Fruit fly (Drosophila melanogaster): ENCODE results near the gene eIF5B.

eIF5B gene

dm6 chr3L:3479551-3479950, 18.8 kb upstream of the eIF5B start:
- TF ChIP-seq CG6792 (GFP tag; optimal IDR thresholded peaks at IDR 0.05), result no peak
- peak; percentile 3 for TF ChIP-seq Met (GFP tag; optimal IDR thresholded peaks at IDR 0.05)
- TF ChIP-seq CG11762 (GFP tag; optimal IDR thresholded peaks at IDR 0.05; ENCODE audit: insufficient read depth), result no peak
- no peak for TF ChIP-seq CG34406 (GFP tag; optimal IDR thresholded peaks at IDR 0.05)
- TF ChIP-seq CG6276 (GFP tag; optimal IDR thresholded peaks at IDR 0.05), result no peak
- no peak for TF ChIP-seq Hr4 (GFP tag; optimal IDR thresholded peaks at IDR 0.05)
- 0 out of 3 replicates have a peak, but pooled peaks have one; percentile 29 for TF ChIP-seq CG6163 (GFP tag; IDR thresholded peaks at IDR 0.05)
- no peak for TF ChIP-seq esn (GFP tag; optimal IDR thresholded peaks at IDR 0.05)
- no peak for TF ChIP-seq CG8319 (GFP tag; optimal IDR thresholded peaks at IDR 0.05)
- TF ChIP-seq Lpt (GFP tag; optimal IDR thresholded peaks at IDR 0.05), result no peak
- peak; percentile 2 for TF ChIP-seq CG31627 (GFP tag; optimal IDR thresholded peaks at IDR 0.05)
- TF ChIP-seq Gug (GFP tag; IDR thresholded peaks at IDR 0.05), result no peak
- peak; percentile 5 for TF ChIP-seq cyc (GFP tag; optimal IDR thresholded peaks at IDR 0.05)
- TF ChIP-seq Eip78C (GFP tag), result peak; percentile 50
- peak; percentile 11 for TF ChIP-seq CG32006 (GFP tag; optimal IDR thresholded peaks at IDR 0.05)
- TF ChIP-seq eg (GFP tag; IDR thresholded peaks at IDR 0.05), result 0 out of 3 replicates have a peak, but pooled peaks have one; percentile 9
- TF ChIP-seq fd85E (GFP tag; optimal IDR thresholded peaks at IDR 0.05), result no peak
- peak; percentile 8 for TF ChIP-seq Hr39 (GFP tag; optimal IDR thresholded peaks at IDR 0.05)
- no peak for TF ChIP-seq Blimp-1 (GFP tag; optimal IDR thresholded peaks at IDR 0.05)
- no peak for TF ChIP-seq CG11294 (GFP tag; IDR thresholded peaks at IDR 0.05)
- no peak for TF ChIP-seq Eip93F (GFP tag; optimal IDR thresholded peaks at IDR 0.05)

dm6 chr3L:3472786-3473185, 12.0 kb upstream of the eIF5B start:
- peak; percentile 54 for TF ChIP-seq net (GFP tag; optimal IDR thresholded peaks at IDR 0.05)
- peak; percentile 10 for TF ChIP-seq Hr39 (GFP tag; optimal IDR thresholded peaks at IDR 0.05)
- peak; percentile 41 for TF ChIP-seq CG31627 (GFP tag; optimal IDR thresholded peaks at IDR 0.05)
- TF ChIP-seq Sox15 (GFP tag; optimal IDR thresholded peaks at IDR 0.05), result no peak
- no peak for TF ChIP-seq OdsH (GFP tag; optimal IDR thresholded peaks at IDR 0.05)
- TF ChIP-seq CG3032 (tag; optimal IDR thresholded peaks at IDR 0.05), result peak; percentile 57
- TF ChIP-seq CG3919 (GFP tag; optimal IDR thresholded peaks at IDR 0.05), result peak; percentile 38
- peak; percentile 53 for TF ChIP-seq esn (GFP tag; optimal IDR thresholded peaks at IDR 0.05)
- TF ChIP-seq salr (GFP tag; optimal IDR thresholded peaks at IDR 0.05), result peak in 1 of 2 experiments; percentile 36
- TF ChIP-seq Sox102F (GFP tag; optimal IDR thresholded peaks at IDR 0.05), result peak; percentile 58
- TF ChIP-seq CG11294 (GFP tag; IDR thresholded peaks at IDR 0.05), result no peak
- peak; percentile 46 to 74 for TF ChIP-seq ss (GFP tag; optimal IDR thresholded peaks at IDR 0.05)
- peak; percentile 37 for TF ChIP-seq Hr4 (GFP tag; optimal IDR thresholded peaks at IDR 0.05)
- peak; percentile 47 for TF ChIP-seq dsx (GFP tag; optimal IDR thresholded peaks at IDR 0.05; ENCODE audit: poor library complexity, severe bottlenecking)
- peak; percentile 72 for TF ChIP-seq CG6163 (GFP tag; IDR thresholded peaks at IDR 0.05)
- peak; percentile 43 for TF ChIP-seq fd59A (GFP tag; optimal IDR thresholded peaks at IDR 0.05)
- no peak for TF ChIP-seq pdm3 (GFP tag; optimal IDR thresholded peaks at IDR 0.05)
- TF ChIP-seq Met (GFP tag; optimal IDR thresholded peaks at IDR 0.05), result peak; percentile 67
- peak; percentile 15 for TF ChIP-seq CG34406 (GFP tag; optimal IDR thresholded peaks at IDR 0.05)
- TF ChIP-seq CG6276 (GFP tag; optimal IDR thresholded peaks at IDR 0.05), result no peak
- TF ChIP-seq CG9139 (GFP tag; optimal IDR thresholded peaks at IDR 0.05), result peak; percentile 7
- no peak for TF ChIP-seq Eip93F (GFP tag; optimal IDR thresholded peaks at IDR 0.05)
- TF ChIP-seq Ets21C (GFP tag; optimal IDR thresholded peaks at IDR 0.05), result peak; percentile 16
- TF ChIP-seq dac (GFP tag; optimal IDR thresholded peaks at IDR 0.05), result peak; percentile 8
- TF ChIP-seq CG16779 (tag; optimal IDR thresholded peaks at IDR 0.05), result peak; percentile 41
- peak; percentile 42 for TF ChIP-seq Eip75B (GFP tag; optimal IDR thresholded peaks at IDR 0.05)
- TF ChIP-seq spab (GFP tag; optimal IDR thresholded peaks at IDR 0.05), result peak; percentile 58
- no peak for TF ChIP-seq Hr38 (GFP tag; optimal IDR thresholded peaks at IDR 0.05)
- TF ChIP-seq CG1621 (tag; optimal IDR thresholded peaks at IDR 0.05), result peak; percentile 48
- TF ChIP-seq Eip78C (GFP tag), result peak; percentile 71
- TF ChIP-seq fd85E (GFP tag; optimal IDR thresholded peaks at IDR 0.05), result no peak
- no peak for TF ChIP-seq CG8319 (GFP tag; optimal IDR thresholded peaks at IDR 0.05)
- TF ChIP-seq Lpt (GFP tag; optimal IDR thresholded peaks at IDR 0.05), result no peak
- no peak for TF ChIP-seq Blimp-1 (GFP tag; optimal IDR thresholded peaks at IDR 0.05)
- TF ChIP-seq lz (GFP tag; optimal IDR thresholded peaks at IDR 0.05), result peak; percentile 30
- TF ChIP-seq CG32006 (GFP tag; optimal IDR thresholded peaks at IDR 0.05), result no peak
- peak; percentile 57 for TF ChIP-seq acj6 (GFP tag; optimal IDR thresholded peaks at IDR 0.05)
- peak; percentile 54 for TF ChIP-seq CG10669 (GFP tag; optimal IDR thresholded peaks at IDR 0.05)
- peak; percentile 40 for TF ChIP-seq CG7368 (GFP tag; optimal IDR thresholded peaks at IDR 0.05)
- TF ChIP-seq CG8119 (GFP tag; IDR thresholded peaks at IDR 0.05), result peak; percentile 63
- no peak for TF ChIP-seq fkh (GFP tag; optimal IDR thresholded peaks at IDR 0.05)
- 0 out of 2 replicates have a peak, but pooled peaks have one; percentile 47 for TF ChIP-seq CG15336 (GFP tag; IDR thresholded peaks at IDR 0.05)
